Fruit fly (Drosophila melanogaster) whole organism, prepupa: ENCODE measurements around the gene t-cup.

Experiments
- CG11294 ChIP-seq: fragments of 200-800 bp; sonication (Bioruptor generic); IDR thresholded peaks from 2 replicates; pipeline ENCODE4 v1.3.6; 2022; ENCODE audit warnings: missing biosample characterization, missing genetic modification characterization
- CG15336 ChIP-seq: fragments of 200-800 bp; sonication (Bioruptor generic); IDR thresholded peaks from 2 replicates; pipeline ENCODE4 v1.3.6; 2022; ENCODE audit warnings: missing biosample characterization, missing genetic modification characterization
- CG4318 ChIP-seq: fragments of 200-800 bp; sonication (Bioruptor generic); optimal IDR thresholded peaks from 3 replicates; lab custom pipeline; 2017; ENCODE audit warnings: missing biosample characterization, mild to moderate bottlenecking, missing genetic modification characterization
- Eip78C ChIP-seq: fragments of 200-800 bp; sonication (Bioruptor generic); peaks from one replicate; lab custom pipeline; 2016; ENCODE audit warnings: missing biosample characterization, missing genetic modification characterization
- Eip93F ChIP-seq: fragments of 200-800 bp; sonication (Bioruptor generic); optimal IDR thresholded peaks from 2 replicates; lab custom pipeline; 2016; ENCODE audit warnings: missing biosample characterization, mild to moderate bottlenecking, missing genetic modification characterization
- Gug ChIP-seq: fragments of 200-800 bp; sonication (Bioruptor generic); IDR thresholded peaks from 2 replicates; pipeline ENCODE4 v1.3.6; 2022; ENCODE audit warnings: missing biosample characterization, missing genetic modification characterization
- Sox15 ChIP-seq: fragments of 200-800 bp; sonication (Bioruptor generic); optimal IDR thresholded peaks from 3 replicates; lab custom pipeline; 2016; ENCODE audit warnings: missing biosample characterization, missing genetic modification characterization
- dac ChIP-seq: fragments of 200-800 bp; sonication (Bioruptor generic); optimal IDR thresholded peaks from 2 replicates; lab custom pipeline; 2017; ENCODE audit warnings: missing biosample characterization, mild to moderate bottlenecking, missing genetic modification characterization
- salr ChIP-seq, 2 experiments: fragments of 200-800 bp; sonication (Bioruptor generic); optimal IDR thresholded peaks; 3 replicates each; lab custom pipeline; 2016 to 2018; ENCODE audit warnings: missing biosample characterization in 2 of 2, missing genetic modification characterization in 2 of 2, mild to moderate bottlenecking in 1 of 2

dm6 chr2L:12508054-12508577 lies 11.0 kb upstream of the t-cup start:
- TF ChIP-seq Eip78C (no peak), CG4318 (GFP tag; lab: Kevin White, UChicago) (no peak), CG11294 (GFP tag; lab: Robert Waterston, UW) (no peak), Sox15 (GFP tag; lab: Kevin White, UChicago) (no peak), Eip93F (GFP tag; lab: Kevin White, UChicago) (no peak), salr (GFP tag; optimal IDR thresholded peaks at IDR 0.05; lab: Kevin White, UChicago) (no peak), dac (GFP tag; lab: Kevin White, UChicago) (no peak), Gug (GFP tag; lab: Robert Waterston, UW) (no peak), CG15336 (no peak)
